Worm (Caenorhabditis elegans): ENCODE measurements around the gene sdz-10.

DNA sequence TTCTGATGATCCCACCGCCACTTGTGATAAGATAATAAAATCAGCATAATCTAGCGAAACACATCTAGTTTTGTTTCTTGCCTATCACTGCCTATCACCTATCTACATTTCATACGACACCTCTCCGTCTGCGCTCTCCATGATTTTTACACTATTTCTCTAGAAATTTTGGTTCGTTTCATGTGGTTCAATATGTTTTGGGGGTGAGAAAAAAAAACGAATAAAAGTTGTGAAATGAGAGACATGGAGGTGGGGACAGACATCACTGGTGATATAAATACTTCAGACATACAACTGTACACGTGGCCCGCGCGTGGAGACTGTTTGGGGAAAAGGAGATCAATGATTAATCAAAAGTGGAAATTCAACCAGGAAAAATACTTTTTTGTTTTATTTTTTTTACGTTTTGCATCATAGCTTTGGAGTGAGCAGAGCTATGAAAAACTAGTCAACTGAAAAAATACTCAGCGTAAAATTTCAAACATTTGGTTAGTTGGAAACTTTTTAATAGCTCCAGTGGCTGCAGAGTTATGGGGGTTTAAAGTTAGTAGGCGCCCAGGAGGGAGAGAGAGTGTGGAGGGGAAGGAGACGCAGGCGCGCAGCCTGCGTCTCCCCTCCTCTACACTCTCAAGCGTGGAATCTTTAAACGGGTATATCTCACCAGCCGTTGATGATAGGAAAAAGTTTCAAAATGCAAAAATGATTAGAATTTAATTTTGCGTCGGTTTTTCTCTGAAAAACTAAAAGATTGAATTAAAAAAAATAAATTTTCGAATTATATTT lies 30.9 kb upstream of the sdz-10 start:
- TF ChIP-seq C38D4.7 (GFP tag; optimal IDR thresholded peaks at IDR 0.05) (no peak), pqm-1 (tag; optimal IDR thresholded peaks at IDR 0.05) (no peak), ceh-14 (tag; optimal IDR thresholded peaks at IDR 0.05) (no peak), nhr-11 (tag; optimal IDR thresholded peaks at IDR 0.05) (no peak), odd-2 (tag; optimal IDR thresholded peaks at IDR 0.05) (no peak), ama-1 (optimal IDR thresholded peaks at IDR 0.05) (no peak), ztf-16 (tag; optimal IDR thresholded peaks at IDR 0.05) (no peak), pha-4 (tag; optimal IDR thresholded peaks at IDR 0.05) (no peak), tbx-7 (tag; optimal IDR thresholded peaks at IDR 0.05) (no peak), nhr-232 (tag; optimal IDR thresholded peaks at IDR 0.05) (no peak), F13H6.1 (tag; optimal IDR thresholded peaks at IDR 0.05) (no peak), tbx-2 (tag; optimal IDR thresholded peaks at IDR 0.05) (no peak), nfya-1 (tag; optimal IDR thresholded peaks at IDR 0.05) (no peak), ceh-22 (tag; optimal IDR thresholded peaks at IDR 0.05) (no peak)

Measured in whole organism, late embryonic.